Fruit fly (Drosophila melanogaster) whole organism, wandering third instar larva: Measurements from ENCODE around the gene Creld.

ENCODE experiments used
- Abd-B ChIP-seq: fragments of >200 bp; optimal IDR thresholded peaks from 2 replicates; lab custom pipeline; 2017; ENCODE audit warnings: missing biosample characterization, missing genetic modification characterization
- CG9705 ChIP-seq: fragments of 200-800 bp; sonication (Bioruptor generic); optimal IDR thresholded peaks from 2 replicates; lab custom pipeline; 2018; ENCODE audit warnings: missing biosample characterization, mild to moderate bottlenecking, missing genetic modification characterization
- HLH106 ChIP-seq: fragments of 200-800 bp; optimal IDR thresholded peaks from 3 replicates; lab custom pipeline; 2019; ENCODE audit warnings: missing biosample characterization, mild to moderate bottlenecking, missing genetic modification characterization, moderate library complexity
- Hnf4 ChIP-seq: fragments of 200-800 bp; sonication (Bioruptor generic); optimal IDR thresholded peaks from 2 replicates; lab custom pipeline; 2016; ENCODE audit warnings: missing biosample characterization, mild to moderate bottlenecking, missing genetic modification characterization
- Myc ChIP-seq: fragments of >200 bp; optimal IDR thresholded peaks from 2 replicates; lab custom pipeline; 2017
- N ChIP-seq: fragments of >200 bp; optimal IDR thresholded peaks from 2 replicates; lab custom pipeline; 2018; ENCODE audit warnings: missing biosample characterization, missing external identifiers, missing genetic modification characterization
- Rel ChIP-seq, 2 experiments: fragments of 200-800 bp; sonication (Bioruptor generic) in 1 of 2; optimal IDR thresholded peaks; 2 replicates in 1 of 2; 3 replicates in 1 of 2; lab custom pipeline; 2016 to 2019; ENCODE audit warnings: mild to moderate bottlenecking in 2 of 2, missing biosample characterization in 2 of 2, missing genetic modification characterization in 2 of 2, moderate library complexity in 1 of 2
- Sp1 ChIP-seq: fragments of 200-800 bp; sonication (Bioruptor generic); optimal IDR thresholded peaks from 3 replicates; lab custom pipeline; 2019; ENCODE audit warnings: missing biosample characterization, mild to moderate bottlenecking, missing genetic modification characterization, moderate library complexity
- Vsx2 ChIP-seq: fragments of 200-300, 225-300 bp; sonication (Bioruptor generic); optimal IDR thresholded peaks from 2 replicates; lab custom pipeline; 2018; ENCODE audit warnings: missing biosample characterization, missing genetic modification characterization; ENCODE audit not compliant: partially characterized antibody
- br ChIP-seq: fragments of 200-800 bp; sonication (Bioruptor generic); optimal IDR thresholded peaks from 2 replicates; lab custom pipeline; 2016; ENCODE audit warnings: missing biosample characterization, missing genetic modification characterization
- dl ChIP-seq, 2 experiments: fragments of 175-275, 200-275 bp in 1 of 2; fragments of 200-275 bp in 1 of 2; sonication (Bioruptor generic); optimal IDR thresholded peaks; lab custom pipeline; 2018; ENCODE audit warnings: mild to moderate bottlenecking in 2 of 2, missing biosample characterization in 2 of 2, missing genetic modification characterization in 2 of 2, moderate library complexity in 2 of 2; ENCODE audit not compliant: partially characterized antibody in 2 of 2, insufficient read depth in 1 of 2
- fru ChIP-seq: fragments of 200-800 bp; sonication (Bioruptor generic); optimal IDR thresholded peaks from 3 replicates; lab custom pipeline; 2016; ENCODE audit warnings: missing biosample characterization, mild to moderate bottlenecking, missing genetic modification characterization
- h ChIP-seq: fragments of 200-800 bp; sonication (Bioruptor generic); optimal IDR thresholded peaks from 3 replicates; lab custom pipeline; 2016; ENCODE audit warnings: missing biosample characterization, mild to moderate bottlenecking, missing genetic modification characterization
- jim ChIP-seq: fragments of 175-275, 200-325 bp; sonication (Bioruptor generic); optimal IDR thresholded peaks from 2 replicates; lab custom pipeline; 2016; ENCODE audit warnings: missing biosample characterization, mild to moderate bottlenecking, missing genetic modification characterization
- psq ChIP-seq: fragments of 200-800 bp; sonication (Bioruptor generic); optimal IDR thresholded peaks from 3 replicates; lab custom pipeline; 2017; ENCODE audit warnings: missing biosample characterization, mild to moderate bottlenecking, missing genetic modification characterization, moderate library complexity
- rgr ChIP-seq: fragments of 200-800 bp; sonication (Bioruptor generic); optimal IDR thresholded peaks from 3 replicates; lab custom pipeline; 2016; ENCODE audit warnings: missing biosample characterization, mild to moderate bottlenecking, missing genetic modification characterization
- sage ChIP-seq: fragments of 200-800 bp; sonication (Bioruptor generic); optimal IDR thresholded peaks from 2 replicates; lab custom pipeline; 2016; ENCODE audit warnings: missing biosample characterization, mild to moderate bottlenecking, missing genetic modification characterization
- sv ChIP-seq: fragments of 200-800 bp; sonication (Bioruptor generic); optimal IDR thresholded peaks from 3 replicates; lab custom pipeline; 2016; ENCODE audit warnings: missing biosample characterization, missing genetic modification characterization
- tai ChIP-seq: sonication (Bioruptor generic); optimal IDR thresholded peaks from 2 replicates; lab custom pipeline; 2016; ENCODE audit warnings: missing biosample characterization, missing genetic modification characterization
- usp ChIP-seq: fragments of >200 bp; optimal IDR thresholded peaks from 2 replicates; lab custom pipeline; 2017; ENCODE audit warnings: missing biosample characterization, missing genetic modification characterization

The Creld gene

dm6 chr2L:139610-140009 lies 37.4 kb downstream of the Creld start:
- TF ChIP-seq h (GFP tag; lab: Kevin White, UChicago) (peak; percentile 16), Rel (GFP tag; optimal IDR thresholded peaks at IDR 0.05; lab: Kevin White, UChicago) (no peak), Rel (tag; optimal IDR thresholded peaks at IDR 0.05; lab: Kevin White, UChicago) (peak; percentile 5), HLH106 (tag; lab: Kevin White, UChicago) (no peak)

- TF ChIP-seq HLH106 (tag; lab: Kevin White, UChicago) (no peak), jim (GFP tag; lab: Kevin White, UChicago) (no peak), CG9705 (no peak), Rel (GFP tag; optimal IDR thresholded peaks at IDR 0.05; lab: Kevin White, UChicago) (no peak), Rel (tag; optimal IDR thresholded peaks at IDR 0.05; lab: Kevin White, UChicago) (no peak), sv (GFP tag; lab: Kevin White, UChicago) (no peak), Sp1 (GFP tag; lab: Kevin White, UChicago) (no peak), psq (no peak), Abd-B (no peak), sage (GFP tag; lab: Kevin White, UChicago) (no peak), fru (no peak), usp (GFP tag; lab: Kevin White, UChicago) (no peak), Myc (lab: Kevin White, UChicago) (no peak), N (GFP tag; lab: Kevin White, UChicago) (no peak)
Measured at dm6 chr2L:140849-141248, 38.7 kb downstream of the Creld start, which contains the start of the genes CG31975 and ovm. TSS of gene CG31975 (minus strand) at chr2L:140992. TSS of gene ovm (minus strand) at chr2L:140992.

- TF ChIP-seq Rel (GFP tag; optimal IDR thresholded peaks at IDR 0.05; lab: Kevin White, UChicago) (no peak), Rel (tag; optimal IDR thresholded peaks at IDR 0.05; lab: Kevin White, UChicago) (peak; percentile 41), Myc (lab: Kevin White, UChicago) (peak; percentile 60), CG9705 (no peak)
- TF ChIP-seq, all 38 proteins: peak for 2
Measured at dm6 chr2L:143088-143487, 40.9 kb downstream of the Creld start, which contains the start of the genes CG31974 and CG11454. TSS of gene CG31974 (minus strand) at chr2L:143091. TSS of gene CG11454 (plus strand) at chr2L:143323.

- no peak for TF ChIP-seq jim (GFP tag; lab: Kevin White, UChicago)
- no peak for TF ChIP-seq Vsx2
- TF ChIP-seq psq = no peak
- no peak for TF ChIP-seq tai
- TF ChIP-seq fru = no peak
- no peak for TF ChIP-seq br (GFP tag; lab: Kevin White, UChicago)
- no peak for TF ChIP-seq dl (GFP tag; optimal IDR thresholded peaks at IDR 0.05; lab: Kevin White, UChicago; ENCODE audit: insufficient read depth in 1 of 2, partially characterized antibody in 2 of 2)
Measured at dm6 chr2L:146503-146902, 44.3 kb downstream of the Creld start.

dm6 chr2L:153142-153541 lies 51.0 kb downstream of the Creld start, which contains the start of gene CG42399:
TSS of gene CG42399 (minus strand) at chr2L:153300.
- TF ChIP-seq usp (GFP tag; lab: Kevin White, UChicago) = no peak
- TF ChIP-seq rgr (GFP tag; lab: Kevin White, UChicago) = no peak
- TF ChIP-seq Hnf4 (GFP tag; lab: Kevin White, UChicago) = no peak
- TF ChIP-seq fru = no peak
